Worm (Caenorhabditis elegans): ENCODE measurements around the gene tag-124.

DNA sequence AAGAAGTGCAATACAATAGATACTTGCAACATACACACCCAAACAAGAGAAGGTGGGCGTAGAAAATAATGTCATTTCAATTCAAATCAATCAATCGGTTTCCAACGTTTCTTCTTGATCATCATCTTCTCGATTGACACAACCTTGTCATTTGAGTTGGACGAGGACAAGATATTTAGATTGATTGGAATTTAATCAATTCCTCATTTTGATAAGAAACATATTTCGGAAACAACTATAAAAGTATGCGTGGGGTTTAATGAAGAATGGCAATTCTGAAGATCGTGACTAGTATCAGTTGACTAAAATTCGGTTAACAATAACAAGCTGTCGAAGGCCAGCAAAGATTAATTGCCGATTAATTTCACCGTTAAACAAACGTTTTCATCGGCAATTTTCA lies 29.5 kb downstream of the tag-124 start:
- TF ChIP-seq nhr-85 (tag) (peak; percentile 91), snpc-4 (tag; optimal IDR thresholded peaks at IDR 0.05) (no peak), unc-62 (GFP tag; optimal IDR thresholded peaks at IDR 0.05) (no peak)
